Worm (Caenorhabditis elegans) whole organism, L1 larva: ENCODE results near the gene ZK622.5.

Experiments
- C16A3.4 ChIP-seq: fragments of 150-350 bp; optimal IDR thresholded peaks from 2 replicates; lab custom pipeline; 2014; ENCODE audit warnings: missing biosample characterization, missing genetic modification characterization
- F16B12.6 ChIP-seq: fragments of 150-350 bp; optimal IDR thresholded peaks from 2 replicates; lab custom pipeline; 2014; ENCODE audit warnings: missing biosample characterization, missing genetic modification characterization
- aha-1 ChIP-seq: fragments of 150-350 bp; optimal IDR thresholded peaks from 2 replicates; lab custom pipeline; 2014; ENCODE audit warnings: missing biosample characterization, missing genetic modification characterization
- blmp-1 ChIP-seq: fragments of 150-350 bp; optimal IDR thresholded peaks from 2 replicates; lab custom pipeline; 2014; ENCODE audit warnings: missing biosample characterization, missing genetic modification characterization
- ceh-8 ChIP-seq: fragments of 200-800 bp; sonication (Bioruptor generic); optimal IDR thresholded peaks from 2 replicates; lab custom pipeline; 2018; ENCODE audit warnings: mild to moderate bottlenecking, missing genetic modification characterization, moderate library complexity, missing compliant biosample characterization
- ceh-90 ChIP-seq: sonication (generic microtip); optimal IDR thresholded peaks from 2 replicates; lab custom pipeline; 2016; ENCODE audit warnings: missing genetic modification characterization, missing compliant biosample characterization
- ces-1 ChIP-seq: fragments of 150-350 bp; optimal IDR thresholded peaks from 2 replicates; lab custom pipeline; 2014; ENCODE audit warnings: missing biosample characterization, missing genetic modification reagents, missing genetic modification characterization
- dpl-1 ChIP-seq, 3 experiments: fragments of 150-350 bp in 2 of 3; sonication (generic microtip) in 1 of 3; optimal IDR thresholded peaks; 2 replicates each; lab custom pipeline; 2014 to 2017; ENCODE audit warnings: missing biosample characterization in 3 of 3, missing genetic modification characterization in 3 of 3, missing genetic modification reagents in 3 of 3
- dsc-1 ChIP-seq: sonication (generic microtip); optimal IDR thresholded peaks from 2 replicates; lab custom pipeline; 2016; ENCODE audit warnings: mild to moderate bottlenecking, missing genetic modification characterization, missing compliant biosample characterization
- efl-1 ChIP-seq, 4 experiments: fragments of 150-350 bp; optimal IDR thresholded peaks in 3 of 4; peaks in 1 of 4; 1 replicate in 1 of 4; 2 replicates in 3 of 4; lab custom pipeline; 2014; ENCODE audit warnings: missing biosample characterization in 2 of 4, missing genetic modification characterization in 2 of 4, missing genetic modification reagents in 2 of 4
- efl-3 ChIP-seq: fragments of 200-800 bp; sonication (Bioruptor generic); optimal IDR thresholded peaks from 2 replicates; lab custom pipeline; 2018; ENCODE audit warnings: mild to moderate bottlenecking, missing genetic modification characterization, missing compliant biosample characterization
- egl-13 ChIP-seq: sonication (generic microtip); optimal IDR thresholded peaks from 2 replicates; lab custom pipeline; 2016; ENCODE audit warnings: missing genotype, missing genetic modification reagents, missing genetic modification characterization, missing compliant biosample characterization
- egl-27 ChIP-seq, 2 experiments: fragments of 150-350 bp in 1 of 2; sonication (generic microtip); optimal IDR thresholded peaks; 3 replicates each; lab custom pipeline; 2017 to 2018; ENCODE audit warnings: missing biosample characterization in 2 of 2, missing genetic modification characterization in 2 of 2, missing genetic modification reagents in 2 of 2
- elt-3 ChIP-seq, 6 experiments: fragments of 150-350 bp in 1 of 6; sonication (generic microtip); optimal IDR thresholded peaks; 2 replicates each; lab custom pipeline; 2017 to 2018; ENCODE audit warnings: missing biosample characterization in 6 of 6, missing genetic modification characterization in 6 of 6, inconsistent platforms in 1 of 6
- fkh-8 ChIP-seq: sonication (generic microtip); optimal IDR thresholded peaks from 2 replicates; lab custom pipeline; 2016; ENCODE audit warnings: mild to moderate bottlenecking, missing genetic modification characterization, missing compliant biosample characterization
- fos-1 ChIP-seq: fragments of 150-350 bp; optimal IDR thresholded peaks from 2 replicates; lab custom pipeline; 2014; ENCODE audit warnings: missing biosample characterization, missing genetic modification characterization
- hpl-2 ChIP-seq: fragments of 150-350 bp; optimal IDR thresholded peaks from 2 replicates; lab custom pipeline; 2014; ENCODE audit warnings: missing biosample characterization, missing genetic modification reagents, missing genetic modification characterization
- irx-1 ChIP-seq: sonication (generic microtip); optimal IDR thresholded peaks from 2 replicates; lab custom pipeline; 2016; ENCODE audit warnings: missing genetic modification characterization, missing compliant biosample characterization
- lin-13 ChIP-seq: fragments of 150-350 bp; optimal IDR thresholded peaks from 2 replicates; lab custom pipeline; 2014; ENCODE audit warnings: missing biosample characterization, missing genetic modification reagents, missing genetic modification characterization
- lin-14 ChIP-seq: fragments of 200-800 bp; sonication (Bioruptor generic); optimal IDR thresholded peaks from 2 replicates; lab custom pipeline; 2018; ENCODE audit warnings: mild to moderate bottlenecking, missing genetic modification characterization, moderate library complexity, missing compliant biosample characterization
- lin-15B ChIP-seq: fragments of 150-350 bp; sonication (generic microtip); optimal IDR thresholded peaks from 3 replicates; lab custom pipeline; 2014; ENCODE audit warnings: missing biosample characterization, missing genetic modification characterization
- lin-35 ChIP-seq, 2 experiments: fragments of 150-350 bp; optimal IDR thresholded peaks; 2 replicates each; lab custom pipeline; 2014; ENCODE audit warnings: missing biosample characterization in 2 of 2, missing genetic modification characterization in 2 of 2, missing genetic modification reagents in 2 of 2
- lin-39 ChIP-seq: fragments of 150-350 bp; optimal IDR thresholded peaks from 2 replicates; lab custom pipeline; 2014; ENCODE audit warnings: missing biosample characterization, missing genetic modification reagents, missing genetic modification characterization
- lir-3 ChIP-seq: sonication (generic microtip); optimal IDR thresholded peaks from 2 replicates; lab custom pipeline; 2016; ENCODE audit warnings: mild to moderate bottlenecking, missing genetic modification characterization, moderate library complexity, missing compliant biosample characterization; ENCODE audit not compliant: poor library complexity
- mdl-1 ChIP-seq, 2 experiments: fragments of 150-350 bp; optimal IDR thresholded peaks; 2 replicates each; lab custom pipeline; 2014 to 2017; ENCODE audit warnings: missing biosample characterization in 2 of 2, missing genetic modification characterization in 2 of 2, inconsistent platforms in 1 of 2
- nhr-11 ChIP-seq: fragments of 150-350 bp; optimal IDR thresholded peaks from 2 replicates; lab custom pipeline; 2014; ENCODE audit warnings: missing biosample characterization, missing genetic modification characterization
- nhr-19 ChIP-seq: fragments of 200-800 bp; sonication (Bioruptor generic); conservative IDR thresholded peaks from 2 replicates; pipeline ENCODE4 v1.3.6; 2022; ENCODE audit warnings: missing genetic modification characterization, missing compliant biosample characterization
- nhr-20 ChIP-seq: sonication (generic microtip); optimal IDR thresholded peaks from 2 replicates; lab custom pipeline; 2016; ENCODE audit warnings: mild to moderate bottlenecking, missing genetic modification characterization, missing compliant biosample characterization
- nhr-71 ChIP-seq: sonication (generic microtip); optimal IDR thresholded peaks from 2 replicates; lab custom pipeline; 2016; ENCODE audit warnings: mild to moderate bottlenecking, missing genetic modification characterization, moderate library complexity, missing compliant biosample characterization
- nhr-76 ChIP-seq: sonication (generic microtip); optimal IDR thresholded peaks from 2 replicates; lab custom pipeline; 2017; ENCODE audit warnings: missing biosample characterization, missing genetic modification characterization
- nhr-77 ChIP-seq: fragments of 150-350 bp; optimal IDR thresholded peaks from 2 replicates; lab custom pipeline; 2014; ENCODE audit warnings: missing biosample characterization, missing genetic modification characterization
- nhr-84 ChIP-seq: sonication (generic microtip); optimal IDR thresholded peaks from 2 replicates; lab custom pipeline; 2017; ENCODE audit warnings: missing biosample characterization, missing genetic modification characterization
- nhr-85 ChIP-seq: sonication (generic microtip); peaks from one replicate; lab custom pipeline; 2016; ENCODE audit warnings: missing genetic modification characterization, inconsistent platforms, missing compliant biosample characterization
- snpc-4 ChIP-seq: fragments of 150-350 bp; optimal IDR thresholded peaks from 2 replicates; lab custom pipeline; 2014; ENCODE audit warnings: missing biosample characterization, missing genetic modification characterization
- snu-23 ChIP-seq: sonication (generic microtip); optimal IDR thresholded peaks from 2 replicates; lab custom pipeline; 2016; ENCODE audit warnings: missing genetic modification characterization, missing compliant biosample characterization
- sup-37 ChIP-seq: fragments of 200-800 bp; sonication (Bioruptor generic); optimal IDR thresholded peaks from 2 replicates; lab custom pipeline; 2018; ENCODE audit warnings: mild to moderate bottlenecking, missing genetic modification characterization, missing compliant biosample characterization
- swsn-7 ChIP-seq: sonication (generic microtip); optimal IDR thresholded peaks from 2 replicates; lab custom pipeline; 2016; ENCODE audit warnings: missing genetic modification characterization, missing compliant biosample characterization
- tbx-2 ChIP-seq: sonication (generic microtip); optimal IDR thresholded peaks from 2 replicates; lab custom pipeline; 2016; ENCODE audit warnings: missing genetic modification characterization, missing compliant biosample characterization
- tlp-1 ChIP-seq: fragments of 150-350 bp; optimal IDR thresholded peaks from 2 replicates; lab custom pipeline; 2014; ENCODE audit warnings: missing biosample characterization, missing genetic modification characterization
- unc-86 ChIP-seq: sonication (generic microtip); optimal IDR thresholded peaks from 2 replicates; lab custom pipeline; 2016; ENCODE audit warnings: missing genetic modification characterization, missing compliant biosample characterization
- unc-98 ChIP-seq: fragments of 200-800 bp; sonication (Bioruptor generic); IDR thresholded peaks from 2 replicates; pipeline ENCODE4 v1.3.6; 2022; ENCODE audit warnings: missing genetic modification characterization, missing compliant biosample characterization
- xbp-1 ChIP-seq: sonication (generic microtip); optimal IDR thresholded peaks from 2 replicates; lab custom pipeline; 2016; ENCODE audit warnings: missing genetic modification characterization, missing compliant biosample characterization

ZK622.5 gene

ce11 chrII:5282740-5283281 lies 6.4 kb upstream of the ZK622.5 start:
- TF ChIP-seq elt-3 (tag; optimal IDR thresholded peaks at IDR 0.05; lab: Kevin White, UChicago) = peak in 1 of 6 experiments; percentile 8
- TF ChIP-seq lin-35 (GFP tag; optimal IDR thresholded peaks at IDR 0.05; lab: Kevin White, UChicago) = peak in 1 of 2 experiments; percentile 12
- TF ChIP-seq unc-86 (tag; lab: Kevin White, UChicago) = no peak
- peak; percentile 57 for TF ChIP-seq lin-14 (GFP tag; lab: Kevin White, UChicago)
- no peak for TF ChIP-seq F16B12.6 (tag; lab: Kevin White, UChicago)
- peak; percentile 10 for TF ChIP-seq snu-23 (GFP tag; lab: Kevin White, UChicago)
- TF ChIP-seq fkh-8 (tag; lab: Kevin White, UChicago) = no peak
- peak; percentile 22 for TF ChIP-seq nhr-20 (tag; lab: Kevin White, UChicago)
- peak; percentile 80 for TF ChIP-seq nhr-85
- TF ChIP-seq, all 84 proteins: peak for 6

ce11 chrII:5285029-5285428 lies 4.2 kb upstream of the ZK622.5 start, which contains the start of gene gur-5:
Gene gur-5, plus strand, starts transcription at chrII:5285329.
- TF ChIP-seq nhr-11 (tag; lab: Kevin White, UChicago) (no peak), nhr-76 (tag; lab: Kevin White, UChicago) (no peak), egl-13 (tag; lab: Kevin White, UChicago) (no peak), lin-14 (GFP tag; lab: Kevin White, UChicago) (no peak), lin-39 (tag; lab: Kevin White, UChicago) (no peak), tbx-2 (tag; lab: Kevin White, UChicago) (no peak), sup-37 (GFP tag; lab: Kevin White, UChicago) (no peak), efl-3 (GFP tag; lab: Kevin White, UChicago) (no peak), unc-98 (GFP tag; lab: Robert Waterston, UW) (no peak)

- TF ChIP-seq fos-1 (tag; lab: Kevin White, UChicago) = no peak
- peak; percentile 32 for TF ChIP-seq lin-14 (GFP tag; lab: Kevin White, UChicago)
- no peak for TF ChIP-seq swsn-7 (tag; lab: Kevin White, UChicago)
- no peak for TF ChIP-seq snu-23 (GFP tag; lab: Kevin White, UChicago)
- no peak for TF ChIP-seq aha-1 (tag; lab: Kevin White, UChicago)
- no peak for TF ChIP-seq nhr-19 (GFP tag; lab: Robert Waterston, UW)
- TF ChIP-seq nhr-77 = peak; percentile 56
- TF ChIP-seq lin-13 (GFP tag; lab: Kevin White, UChicago) = no peak
- peak; percentile 57 for TF ChIP-seq tbx-2 (tag; lab: Kevin White, UChicago)
- peak; percentile 1 for TF ChIP-seq nhr-71 (tag; lab: Kevin White, UChicago)
- no peak for TF ChIP-seq ceh-8
- no peak for TF ChIP-seq lir-3 (tag; lab: Kevin White, UChicago)
- TF ChIP-seq efl-1 (optimal IDR thresholded peaks at IDR 0.05; lab: Kevin White, UChicago) = no peak
- peak in 1 of 2 experiments; percentile 44 for TF ChIP-seq efl-1 (GFP tag; optimal IDR thresholded peaks at IDR 0.05 in 1 of 2; lab: Kevin White, UChicago)
- TF ChIP-seq nhr-20 (tag; lab: Kevin White, UChicago) = peak; percentile 24
- TF ChIP-seq ceh-90 (tag; lab: Kevin White, UChicago) = no peak
- TF ChIP-seq sup-37 (GFP tag; lab: Kevin White, UChicago) = no peak
- TF ChIP-seq egl-13 (tag; lab: Kevin White, UChicago) = no peak
- no peak for TF ChIP-seq lin-15B
- TF ChIP-seq ces-1 (GFP tag; lab: Kevin White, UChicago) = no peak
Measured at ce11 chrII:5291051-5291450, 1.8 kb downstream of the ZK622.5 start.

- TF ChIP-seq irx-1 (tag; lab: Kevin White, UChicago) (peak; percentile 43), egl-13 (tag; lab: Kevin White, UChicago) (peak; percentile 9), blmp-1 (tag; lab: Kevin White, UChicago) (peak; percentile 36), xbp-1 (tag; lab: Kevin White, UChicago) (peak; percentile 35), fos-1 (tag; lab: Kevin White, UChicago) (peak; percentile 29), egl-27 (tag; optimal IDR thresholded peaks at IDR 0.05; lab: Kevin White, UChicago) (no peak), snu-23 (GFP tag; lab: Kevin White, UChicago) (peak; percentile 80), snpc-4 (tag; lab: Kevin White, UChicago) (peak; percentile 33), lin-14 (GFP tag; lab: Kevin White, UChicago) (peak; percentile 62), tlp-1 (no peak), F16B12.6 (tag; lab: Kevin White, UChicago) (peak; percentile 3), nhr-11 (tag; lab: Kevin White, UChicago) (no peak), nhr-71 (tag; lab: Kevin White, UChicago) (peak; percentile 67), C16A3.4 (peak; percentile 71), lir-3 (tag; lab: Kevin White, UChicago) (peak; percentile 28), hpl-2 (GFP tag; lab: Kevin White, UChicago) (no peak), nhr-19 (GFP tag; lab: Robert Waterston, UW) (peak; percentile 33), nhr-77 (peak; percentile 26), unc-86 (tag; lab: Kevin White, UChicago) (no peak), elt-3 (tag; optimal IDR thresholded peaks at IDR 0.05; lab: Kevin White, UChicago) (peak in 1 of 6 experiments; percentile 56), dsc-1 (tag; lab: Kevin White, UChicago) (peak; percentile 34), nhr-84 (no peak), mdl-1 (tag; optimal IDR thresholded peaks at IDR 0.05; lab: Kevin White, UChicago) (peak in 1 of 2 experiments; percentile 47), dpl-1 (GFP tag; optimal IDR thresholded peaks at IDR 0.05; lab: Kevin White, UChicago) (peak; percentile 15 to 47 (median 20))
Measured at ce11 chrII:5292226-5292752, 3.0 kb downstream of the ZK622.5 start, which contains the start of gene ZK622.4. Gene ZK622.4, plus strand, starts transcription at chrII:5292702.
